Fruit fly (Drosophila melanogaster) whole organism: ENCODE results near the gene CG42404.

ENCODE experiments used
- CG8478 ChIP-seq: fragments of >200 bp; optimal IDR thresholded peaks from 2 replicates; lab custom pipeline; 2018; ENCODE audit warnings: inconsistent platforms
- Dll ChIP-seq: fragments of >200 bp; optimal IDR thresholded peaks from 2 replicates; lab custom pipeline; 2017
- EcR ChIP-seq, 2 experiments: fragments of >200 bp; optimal IDR thresholded peaks; 2 replicates each; lab custom pipeline; 2017; ENCODE audit warnings: missing biosample characterization in 2 of 2, missing genetic modification characterization in 2 of 2, missing genetic modification reagents in 2 of 2
- pan ChIP-seq: fragments of >200 bp; optimal IDR thresholded peaks from 2 replicates; lab custom pipeline; 2017
- psq ChIP-seq: fragments of >200 bp; optimal IDR thresholded peaks from 2 replicates; lab custom pipeline; 2017
- usp ChIP-seq: fragments of >200 bp; optimal IDR thresholded peaks from 2 replicates; lab custom pipeline; 2017; ENCODE audit warnings: missing biosample characterization, missing genetic modification characterization, mixed read lengths

Gene CG42404

dm6 chr3R:15287763-15288162 lies 37.9 kb downstream of the CG42404 start:
- TF ChIP-seq EcR (GFP tag; optimal IDR thresholded peaks at IDR 0.05; lab: Kevin White, UChicago) (no peak), Dll (no peak)

DNA sequence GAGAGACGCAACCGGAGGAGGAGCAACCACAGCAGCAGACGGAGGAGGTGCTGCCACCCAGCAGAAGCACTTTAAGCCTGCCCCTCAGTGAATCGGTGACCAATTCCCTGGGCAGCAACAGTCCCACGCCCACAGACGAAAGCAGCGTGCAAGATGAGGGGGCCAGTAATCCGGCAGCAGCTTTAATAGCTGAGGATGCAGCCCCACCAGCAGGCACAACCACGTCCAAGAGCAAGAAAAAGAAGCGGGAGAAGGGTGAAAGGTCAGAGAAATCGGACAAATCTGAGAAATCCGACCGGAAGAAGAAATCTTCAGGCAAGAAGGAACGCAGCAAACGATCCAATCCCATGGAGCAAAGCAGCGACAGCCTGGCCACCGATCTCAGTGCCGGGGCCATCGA lies 38.9 kb downstream of the CG42404 start:
- TF ChIP-seq CG8478 (lab: Kevin White, UChicago) = no peak
- no peak for TF ChIP-seq pan (lab: Kevin White, UChicago)
- no peak for TF ChIP-seq EcR (GFP tag; optimal IDR thresholded peaks at IDR 0.05; lab: Kevin White, UChicago)
- no peak for TF ChIP-seq usp (GFP tag; lab: Kevin White, UChicago)
- no peak for TF ChIP-seq Dll
- no peak for TF ChIP-seq psq

DNA sequence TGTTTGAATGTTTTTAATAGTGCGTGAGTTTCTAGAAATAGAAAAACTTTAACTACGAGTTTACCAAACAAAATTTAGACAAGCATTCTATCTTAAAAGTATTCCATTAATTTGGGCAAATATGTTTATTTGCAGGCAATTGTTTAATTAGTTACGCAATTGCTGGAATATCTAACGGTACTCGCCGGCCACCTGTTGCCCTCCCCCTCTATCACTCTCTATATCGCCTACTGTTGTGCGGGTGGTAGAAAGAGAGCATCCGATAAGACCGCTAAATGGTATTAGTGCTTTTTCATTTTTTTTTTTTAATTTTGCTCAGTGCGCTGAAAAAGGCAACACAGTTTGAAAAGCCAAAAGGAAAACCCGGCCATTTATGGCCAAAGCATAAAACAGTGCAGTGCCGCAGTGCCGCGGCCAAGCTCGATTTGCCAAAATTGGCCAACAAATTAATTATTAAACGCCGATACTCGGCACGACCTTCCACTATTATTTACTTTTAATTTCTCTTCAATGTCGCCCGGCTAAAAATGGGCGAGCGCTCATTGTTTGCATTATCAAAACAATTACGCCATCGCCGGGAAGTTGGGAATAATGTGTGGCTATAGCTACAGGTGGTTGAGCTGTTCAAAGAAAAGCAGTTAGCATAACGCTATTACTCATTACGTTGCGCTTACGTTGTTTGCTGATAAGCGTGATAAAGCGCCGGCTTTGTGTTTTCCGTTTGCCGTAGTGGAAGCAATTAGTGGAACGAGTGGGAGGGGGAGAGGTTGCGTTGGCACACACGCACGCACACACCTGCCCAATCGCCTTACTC lies 40.1 kb downstream of the CG42404 start:
- TF ChIP-seq usp (GFP tag; lab: Kevin White, UChicago) (no peak), pan (lab: Kevin White, UChicago) (peak; percentile 3)

DNA sequence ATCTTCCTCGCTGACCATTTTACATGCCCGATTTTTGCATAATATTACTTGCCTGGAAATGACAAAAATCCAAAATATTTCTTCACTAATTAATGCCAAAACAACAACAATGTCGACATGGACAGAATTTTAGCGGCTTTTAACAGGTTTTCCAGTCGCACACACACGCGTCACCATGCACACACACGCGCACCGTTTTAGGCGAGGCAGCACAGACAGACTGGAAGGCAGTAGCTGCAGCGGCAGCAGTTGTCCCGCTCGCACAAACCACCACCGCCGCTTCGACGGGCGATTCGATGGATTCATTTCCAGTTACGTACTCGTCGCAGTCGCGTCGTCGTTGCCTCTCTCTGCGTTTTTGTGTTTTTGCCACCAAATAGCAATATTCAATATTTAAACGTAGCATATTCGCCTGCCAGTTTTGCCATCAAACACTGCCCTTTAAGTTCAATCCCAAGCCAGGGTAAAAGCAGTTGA lies 40.8 kb downstream of the CG42404 start, which contains the start of gene CG45218:
Gene CG45218, minus strand, starts transcription at position 158 of the 477 bp plus-strand sequence.
- TF ChIP-seq psq = no peak
- peak; percentile 2 for TF ChIP-seq CG8478 (lab: Kevin White, UChicago)

DNA sequence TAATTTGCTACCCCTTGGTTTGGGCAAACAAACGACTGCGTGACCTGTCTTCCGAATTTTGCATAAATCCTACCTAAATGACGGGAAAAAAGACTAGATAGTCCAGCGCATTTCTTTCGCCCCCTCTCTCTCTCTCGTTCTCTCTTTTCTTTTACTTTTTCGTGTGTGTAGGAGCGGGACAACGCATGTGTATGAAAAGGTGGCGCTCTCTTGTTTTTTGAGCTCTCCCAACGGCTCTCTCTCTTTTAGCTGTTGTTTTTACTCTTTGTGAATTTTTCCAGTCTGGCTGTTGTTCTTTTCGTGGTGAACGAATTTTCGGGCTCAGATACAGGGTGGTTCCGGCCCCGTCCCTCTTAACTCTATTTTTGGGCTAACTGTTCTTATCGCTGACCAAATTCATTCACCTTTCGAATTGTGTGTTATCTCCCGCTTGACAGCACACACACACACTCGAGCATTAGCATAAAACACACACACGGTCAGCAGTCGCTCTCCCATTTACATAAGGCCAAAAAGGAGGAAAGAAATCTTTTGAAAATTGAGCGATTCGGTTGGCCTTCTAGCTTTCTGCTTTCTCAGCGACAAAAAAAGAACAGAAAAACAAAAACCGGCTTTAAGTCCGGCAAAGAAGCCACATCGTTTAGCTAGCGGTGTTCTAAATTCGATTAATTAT lies 41.8 kb downstream of the CG42404 start:
- TF ChIP-seq psq (no peak), EcR (GFP tag; optimal IDR thresholded peaks at IDR 0.05; lab: Kevin White, UChicago) (no peak), CG8478 (lab: Kevin White, UChicago) (peak; percentile 76), Dll (no peak)

dm6 chr3R:15292241-15293004 lies 42.5 kb downstream of the CG42404 start:
- TF ChIP-seq CG8478 (lab: Kevin White, UChicago) = no peak
- no peak for TF ChIP-seq pan (lab: Kevin White, UChicago)
- no peak for TF ChIP-seq usp (GFP tag; lab: Kevin White, UChicago)
- TF ChIP-seq EcR (GFP tag; optimal IDR thresholded peaks at IDR 0.05; lab: Kevin White, UChicago) = no peak
- TF ChIP-seq Dll = no peak
- no peak for TF ChIP-seq psq

- TF ChIP-seq EcR (GFP tag; optimal IDR thresholded peaks at IDR 0.05; lab: Kevin White, UChicago) (no peak), CG8478 (lab: Kevin White, UChicago) (no peak), pan (lab: Kevin White, UChicago) (no peak), psq (no peak), Dll (no peak), usp (GFP tag; lab: Kevin White, UChicago) (no peak)
These were observed 43.3 kb downstream of the CG42404 start for dm6 chr3R:15293005-15293877.

dm6 chr3R:15293878-15294350 lies 44.0 kb downstream of the CG42404 start:
- no peak for TF ChIP-seq usp (GFP tag; lab: Kevin White, UChicago)
- no peak for TF ChIP-seq EcR (GFP tag; optimal IDR thresholded peaks at IDR 0.05; lab: Kevin White, UChicago)

DNA sequence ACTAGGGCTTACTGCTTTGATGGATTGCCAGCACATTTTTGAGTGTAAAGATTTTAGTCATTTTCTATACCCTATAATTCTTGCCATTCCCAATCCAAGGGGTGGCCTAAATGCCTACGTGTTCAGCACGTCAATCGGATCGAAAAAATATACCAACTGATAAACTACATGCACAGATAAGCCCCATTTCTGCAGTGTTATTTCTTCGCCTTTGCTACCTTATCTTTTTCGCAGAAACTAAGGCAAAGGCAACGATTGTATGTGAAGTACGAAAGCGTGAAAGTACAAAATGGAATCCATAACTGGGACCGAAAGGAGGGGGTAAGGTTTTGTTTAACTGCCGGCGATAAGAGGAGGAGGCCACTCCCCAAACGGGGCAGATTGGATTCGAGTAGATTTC lies 48.0 kb downstream of the CG42404 start:
- TF ChIP-seq CG8478 (lab: Kevin White, UChicago) = no peak
- no peak for TF ChIP-seq psq
- TF ChIP-seq pan (lab: Kevin White, UChicago) = no peak
- no peak for TF ChIP-seq usp (GFP tag; lab: Kevin White, UChicago)
- TF ChIP-seq EcR (GFP tag; optimal IDR thresholded peaks at IDR 0.05; lab: Kevin White, UChicago) = no peak
- no peak for TF ChIP-seq Dll

- no peak for TF ChIP-seq EcR (GFP tag; optimal IDR thresholded peaks at IDR 0.05; lab: Kevin White, UChicago)
- no peak for TF ChIP-seq CG8478 (lab: Kevin White, UChicago)
- no peak for TF ChIP-seq pan (lab: Kevin White, UChicago)
- no peak for TF ChIP-seq Dll
- no peak for TF ChIP-seq psq
- TF ChIP-seq usp (GFP tag; lab: Kevin White, UChicago) = no peak
These were observed 55.4 kb downstream of the CG42404 start for dm6 chr3R:15305246-15305645.
